Worm (Caenorhabditis elegans) whole organism, L2 larva: ENCODE data around the gene sprr-1.

Experiments
- aly-2 ChIP-seq: fragments of 150-350 bp; optimal IDR thresholded peaks from 2 replicates; lab custom pipeline; 2014; ENCODE audit warnings: missing biosample characterization, missing genetic modification characterization
- skn-1 ChIP-seq: sonication (generic microtip); optimal IDR thresholded peaks from 2 replicates; lab custom pipeline; 2017; ENCODE audit warnings: missing biosample characterization, missing genetic modification characterization
- unc-55 ChIP-seq: fragments of 150-350 bp; sonication (generic microtip); optimal IDR thresholded peaks from 3 replicates; lab custom pipeline; 2014; ENCODE audit warnings: missing biosample characterization, missing genetic modification reagents, missing genetic modification characterization
- ztf-11 ChIP-seq: sonication (generic microtip); optimal IDR thresholded peaks from 2 replicates; lab custom pipeline; 2017; ENCODE audit warnings: missing biosample characterization, missing genetic modification characterization

- TF ChIP-seq unc-55 (GFP tag; lab: Kevin White, UChicago) (no peak), ztf-11 (tag; lab: Kevin White, UChicago) (no peak), skn-1 (tag; lab: Kevin White, UChicago) (no peak), aly-2 (tag; lab: Kevin White, UChicago) (no peak)
Measured at ce11 chrX:15420671-15421070, 45.4 kb upstream of the sprr-1 start, which contains the start of gene F39D8.3.
